Fruit fly (Drosophila melanogaster): ENCODE data around the gene CG5445.
A peak's percentile ranks its signal among the peaks of the same experiment; 100 is the strongest.

CG5445 gene

DNA sequence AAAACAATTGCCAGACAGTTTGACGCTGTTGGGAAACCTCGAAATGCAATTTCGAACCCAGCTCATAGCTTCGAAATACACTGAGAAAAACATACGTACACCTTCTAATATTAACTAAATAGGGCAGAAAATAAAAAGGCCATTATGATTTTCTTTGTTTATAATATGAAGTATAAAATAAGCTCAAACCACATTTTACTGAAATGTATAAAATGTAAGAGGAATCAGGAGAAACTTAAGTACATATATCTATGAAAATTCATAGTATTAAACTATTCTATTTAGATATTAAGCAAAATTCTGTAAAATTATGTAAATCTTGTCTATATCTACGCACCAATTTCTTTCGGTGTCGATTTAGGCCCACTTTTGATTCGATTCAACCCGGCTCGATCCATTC lies 25.9 kb downstream of the CG5445 start:
- TF ChIP-seq CG8159 (tag; optimal IDR thresholded peaks at IDR 0.05) = no peak
- no peak for TF ChIP-seq CG9948 (tag; optimal IDR thresholded peaks at IDR 0.05)
- no peak for TF ChIP-seq EcR (GFP tag; optimal IDR thresholded peaks at IDR 0.05)
- TF ChIP-seq Pif1A (GFP tag; optimal IDR thresholded peaks at IDR 0.05) = no peak
- TF ChIP-seq CG32121 (GFP tag; IDR thresholded peaks at IDR 0.05) = no peak
- no peak for TF ChIP-seq CG10348 (GFP tag; IDR thresholded peaks at IDR 0.05)
- no peak for TF ChIP-seq CG4496 (GFP tag; IDR thresholded peaks at IDR 0.05)
- no peak for TF ChIP-seq Ets98B (GFP tag; IDR thresholded peaks at IDR 0.05)

DNA sequence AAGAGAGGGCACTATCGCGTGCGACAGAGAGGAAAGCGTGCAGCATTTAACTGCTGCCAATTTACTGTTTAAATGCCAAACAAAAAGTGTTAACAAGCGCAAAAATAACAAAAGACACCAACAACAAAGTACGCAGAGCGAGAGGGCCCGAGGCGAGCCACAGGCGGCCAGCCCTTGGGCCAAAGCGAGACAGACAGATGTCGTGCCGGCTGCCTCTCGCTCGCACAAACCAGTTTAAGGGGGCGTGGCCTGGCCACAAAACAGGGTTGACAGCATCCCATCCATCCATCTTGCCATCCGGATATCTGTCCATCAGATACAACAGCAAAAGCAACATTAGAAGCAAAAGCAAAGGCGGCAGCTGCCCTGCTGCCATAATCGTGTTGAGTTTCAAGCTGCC lies 31.1 kb downstream of the CG5445 start:
- TF ChIP-seq Pif1B (GFP tag; optimal IDR thresholded peaks at IDR 0.05) (no peak), CG8159 (tag; optimal IDR thresholded peaks at IDR 0.05) (no peak), EcR (GFP tag; optimal IDR thresholded peaks at IDR 0.05) (no peak), CG4496 (GFP tag; IDR thresholded peaks at IDR 0.05) (no peak), CG34367 (tag; optimal IDR thresholded peaks at IDR 0.05) (no peak), CG17806 (tag; optimal IDR thresholded peaks at IDR 0.05) (no peak), rn (GFP tag; IDR thresholded peaks at IDR 0.05) (no peak), CG10348 (GFP tag; IDR thresholded peaks at IDR 0.05) (no peak), D1 (tag; optimal IDR thresholded peaks at IDR 0.05) (no peak), CG32121 (GFP tag; IDR thresholded peaks at IDR 0.05) (no peak), Snoo (tag; optimal IDR thresholded peaks at IDR 0.05) (no peak), gl (tag; optimal IDR thresholded peaks at IDR 0.05) (no peak), Pif1A (GFP tag; optimal IDR thresholded peaks at IDR 0.05) (no peak), CG15710 (tag; optimal IDR thresholded peaks at IDR 0.05) (no peak), CG9948 (tag; optimal IDR thresholded peaks at IDR 0.05) (no peak), fd96Ca (GFP tag; IDR thresholded peaks at IDR 0.05) (no peak), CG8301 (tag; optimal IDR thresholded peaks at IDR 0.05) (no peak), Ets98B (GFP tag; IDR thresholded peaks at IDR 0.05) (no peak)

DNA sequence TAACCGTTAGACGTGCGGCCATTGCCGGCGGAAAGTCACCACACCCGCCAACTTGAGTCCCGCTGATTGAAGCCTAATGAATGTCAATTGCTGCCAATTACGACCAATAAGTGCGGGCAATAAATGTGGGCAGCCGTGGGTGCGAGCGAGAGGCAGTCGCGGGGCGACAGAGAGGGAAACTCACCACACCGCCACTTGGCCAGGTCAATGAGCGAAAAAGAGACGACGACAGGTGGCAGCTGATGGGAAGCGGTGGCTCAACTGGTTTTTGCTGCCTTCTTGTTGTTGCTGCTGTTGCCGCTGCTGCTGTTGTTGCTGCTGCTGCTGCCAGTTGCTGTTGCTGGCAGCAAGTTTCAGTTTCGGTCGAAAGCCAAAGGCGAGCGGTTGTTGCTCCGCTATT lies 31.9 kb downstream of the CG5445 start, which contains the start of gene B-H2:
Gene B-H2, plus strand, starts transcription at position 369 of the 400 bp plus-strand sequence.
- TF ChIP-seq CG4496 (GFP tag; IDR thresholded peaks at IDR 0.05) = no peak
- no peak for TF ChIP-seq EcR (GFP tag; optimal IDR thresholded peaks at IDR 0.05)
- no peak for TF ChIP-seq CG34367 (tag; optimal IDR thresholded peaks at IDR 0.05)
- peak; percentile 14; the same call in 1 of the 3 replicates for TF ChIP-seq fd96Ca (GFP tag; IDR thresholded peaks at IDR 0.05)
- TF ChIP-seq CG10348 (GFP tag; IDR thresholded peaks at IDR 0.05) = no peak
- TF ChIP-seq CG8301 (tag; optimal IDR thresholded peaks at IDR 0.05) = no peak
- no peak for TF ChIP-seq CG32121 (GFP tag; IDR thresholded peaks at IDR 0.05)
- TF ChIP-seq CG9948 (tag; optimal IDR thresholded peaks at IDR 0.05) = no peak
- TF ChIP-seq D1 (tag; optimal IDR thresholded peaks at IDR 0.05) = no peak
- no peak; the same call in 1 of the 2 replicates for TF ChIP-seq CG12605 (GFP tag; IDR thresholded peaks at IDR 0.05)
- no peak for TF ChIP-seq CG15710 (tag; optimal IDR thresholded peaks at IDR 0.05)
- TF ChIP-seq Snoo (tag; optimal IDR thresholded peaks at IDR 0.05) = no peak
- no peak for TF ChIP-seq Pif1A (GFP tag; optimal IDR thresholded peaks at IDR 0.05)
- TF ChIP-seq gl (tag; optimal IDR thresholded peaks at IDR 0.05) = peak; percentile 3
- no peak for TF ChIP-seq CG17806 (tag; optimal IDR thresholded peaks at IDR 0.05)
- TF ChIP-seq rn (GFP tag; IDR thresholded peaks at IDR 0.05) = no peak
- TF ChIP-seq CG13204 (GFP tag; optimal IDR thresholded peaks at IDR 0.05) = peak; percentile 5
- TF ChIP-seq CG14655 (GFP tag; optimal IDR thresholded peaks at IDR 0.05) = no peak
- no peak for TF ChIP-seq Pif1B (GFP tag; optimal IDR thresholded peaks at IDR 0.05)
- no peak for TF ChIP-seq Ets98B (GFP tag; IDR thresholded peaks at IDR 0.05)
- no peak for TF ChIP-seq CG8159 (tag; optimal IDR thresholded peaks at IDR 0.05)

DNA sequence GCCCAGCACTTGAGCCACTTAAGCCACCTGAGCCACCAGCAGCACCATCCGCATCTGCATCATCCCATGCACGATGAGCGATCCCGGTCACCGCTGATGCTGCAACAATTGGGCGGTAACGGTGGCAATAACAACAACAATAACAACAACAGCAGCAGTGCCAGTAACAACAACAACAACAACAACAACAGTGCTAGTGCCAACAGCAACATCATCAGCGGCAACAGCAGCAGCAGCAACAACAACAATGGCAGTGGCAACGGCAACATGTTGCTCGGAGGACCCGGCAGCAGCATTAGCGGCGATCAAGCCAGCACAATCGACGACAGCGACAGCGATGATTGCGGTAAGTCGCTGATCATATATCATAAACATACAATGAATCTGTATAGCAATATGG lies 33.3 kb downstream of the CG5445 start:
- no peak for TF ChIP-seq Pif1B (GFP tag; optimal IDR thresholded peaks at IDR 0.05)

DNA sequence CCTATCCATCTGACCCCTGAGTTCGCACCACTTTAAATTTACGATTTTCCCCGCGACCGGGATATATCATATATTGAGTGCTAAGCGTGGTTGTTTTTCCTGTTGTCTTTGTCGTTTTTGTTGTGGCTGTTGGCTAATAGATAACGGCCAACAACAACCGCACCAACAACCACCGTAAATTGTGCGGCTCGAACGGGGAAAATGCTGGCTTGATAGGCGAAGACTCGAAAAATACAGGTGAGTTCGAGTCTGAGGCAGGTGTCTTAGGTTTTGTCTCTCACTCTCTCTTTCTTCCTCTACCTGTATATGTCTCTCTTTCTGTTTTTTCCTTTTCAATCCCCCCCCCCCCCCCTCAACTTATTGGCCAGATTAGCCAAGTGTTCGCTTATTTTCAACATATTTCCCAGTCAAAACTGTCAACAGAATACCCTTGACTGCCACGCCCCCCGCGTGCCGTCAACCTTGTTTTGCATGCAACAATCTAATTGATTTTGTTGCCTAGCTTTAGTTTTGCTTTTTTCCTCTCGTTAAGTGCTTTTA lies 34.5 kb downstream of the CG5445 start:
- TF ChIP-seq CG12605 (GFP tag; IDR thresholded peaks at IDR 0.05) (no peak), fd96Ca (GFP tag; IDR thresholded peaks at IDR 0.05) (no peak), CG13204 (GFP tag; optimal IDR thresholded peaks at IDR 0.05) (no peak), Snoo (tag; optimal IDR thresholded peaks at IDR 0.05) (no peak), CG32121 (GFP tag; IDR thresholded peaks at IDR 0.05) (no peak)

DNA sequence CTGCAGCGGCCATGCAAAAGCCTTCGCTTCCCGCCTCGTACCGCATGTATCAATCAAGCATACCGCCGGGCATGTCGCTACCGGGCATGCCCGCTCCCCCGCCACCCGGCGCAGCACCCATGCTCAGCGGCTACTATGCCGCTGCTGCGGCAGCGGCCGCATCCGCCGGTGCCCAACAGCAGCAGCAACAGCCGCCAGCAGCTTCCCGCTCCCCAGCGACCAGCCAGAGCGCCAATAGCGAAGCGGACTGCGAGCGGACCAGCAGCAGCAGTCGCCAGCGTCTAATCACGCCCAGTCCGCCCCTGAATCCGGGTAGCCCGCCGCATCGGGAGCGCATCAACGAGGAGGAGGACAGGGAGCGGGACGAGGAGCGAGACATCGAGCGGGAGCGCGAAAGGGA lies 40.6 kb downstream of the CG5445 start:
- TF ChIP-seq gl (tag; optimal IDR thresholded peaks at IDR 0.05) = no peak
- no peak for TF ChIP-seq CG8301 (tag; optimal IDR thresholded peaks at IDR 0.05)
- no peak for TF ChIP-seq CG10348 (GFP tag; IDR thresholded peaks at IDR 0.05)
- TF ChIP-seq CG13204 (GFP tag; optimal IDR thresholded peaks at IDR 0.05) = no peak
- no peak for TF ChIP-seq CG12605 (GFP tag; IDR thresholded peaks at IDR 0.05)

DNA sequence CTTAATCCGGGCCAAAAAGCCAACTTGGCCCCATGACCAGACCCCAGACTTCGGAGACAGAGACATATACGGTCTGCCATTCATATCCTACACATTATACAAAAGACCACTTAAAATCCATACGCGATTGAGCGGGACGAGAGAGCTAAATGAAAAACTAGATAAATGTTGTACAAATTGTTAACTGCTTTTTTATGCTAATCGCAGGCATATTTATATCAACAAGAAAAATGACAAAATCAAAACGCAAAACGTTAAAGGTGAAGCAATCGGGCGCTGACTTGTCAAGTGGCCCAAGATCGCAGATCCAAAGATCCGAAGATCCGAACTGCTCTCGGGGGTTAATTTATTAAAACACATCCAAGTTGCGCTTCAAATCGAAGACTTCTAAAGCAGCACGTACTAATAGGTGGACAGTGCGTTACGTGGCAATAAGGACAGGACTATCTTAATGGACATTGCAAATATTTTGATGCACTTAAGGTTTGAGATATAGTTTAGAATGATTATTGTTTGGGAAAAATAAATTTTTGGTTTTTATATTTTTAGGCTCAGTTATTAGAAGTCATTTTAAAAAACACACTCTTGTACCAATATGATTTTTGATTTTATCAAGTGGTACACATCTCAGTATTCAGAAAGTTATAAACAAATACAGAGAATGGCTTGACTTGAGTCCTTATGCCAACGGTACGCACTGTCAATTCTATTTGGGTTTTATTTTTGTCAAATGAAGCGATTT lies 47.8 kb downstream of the CG5445 start:
- peak; percentile 46 for TF ChIP-seq CG8159 (tag; optimal IDR thresholded peaks at IDR 0.05)
- TF ChIP-seq CG32121 (GFP tag; IDR thresholded peaks at IDR 0.05) = no peak
- peak; percentile 31 for TF ChIP-seq EcR (GFP tag; optimal IDR thresholded peaks at IDR 0.05)
- TF ChIP-seq CG10348 (GFP tag; IDR thresholded peaks at IDR 0.05) = no peak
- TF ChIP-seq CG17806 (tag; optimal IDR thresholded peaks at IDR 0.05) = peak; percentile 30
- TF ChIP-seq Pif1B (GFP tag; optimal IDR thresholded peaks at IDR 0.05) = no peak
- peak; percentile 33 for TF ChIP-seq CG15710 (tag; optimal IDR thresholded peaks at IDR 0.05)
- no peak for TF ChIP-seq gl (tag; optimal IDR thresholded peaks at IDR 0.05)
- peak; percentile 42 for TF ChIP-seq CG9948 (tag; optimal IDR thresholded peaks at IDR 0.05)
- TF ChIP-seq D1 (tag; optimal IDR thresholded peaks at IDR 0.05) = no peak
- peak; percentile 27 for TF ChIP-seq CG34367 (tag; optimal IDR thresholded peaks at IDR 0.05)

Data from whole organism, pupa.